Worm (Caenorhabditis elegans) whole organism, late embryonic: ENCODE measurements around the gene clec-186.

ENCODE experiments used
- C38D4.7 ChIP-seq: fragments of 200-800 bp; sonication (Bioruptor generic); optimal IDR thresholded peaks from 2 replicates; lab custom pipeline; 2018; ENCODE audit warnings: mild to moderate bottlenecking, missing genetic modification characterization, moderate library complexity, missing compliant biosample characterization
- ama-1 ChIP-seq: fragments of 150-350 bp; optimal IDR thresholded peaks from 2 replicates; lab custom pipeline; 2014
- che-1 ChIP-seq: sonication (generic microtip); optimal IDR thresholded peaks from 2 replicates; lab custom pipeline; 2016; ENCODE audit warnings: mild to moderate bottlenecking, missing genetic modification characterization, missing compliant biosample characterization
- hlh-8 ChIP-seq: sonication (generic microtip); optimal IDR thresholded peaks from 2 replicates; lab custom pipeline; 2016; ENCODE audit warnings: missing genotype, missing genetic modification characterization, missing compliant biosample characterization
- nfya-1 ChIP-seq: sonication (generic microtip); optimal IDR thresholded peaks from 2 replicates; lab custom pipeline; 2017; ENCODE audit warnings: missing genetic modification characterization, mild to moderate bottlenecking, missing compliant biosample characterization, antibody characterized with exemption, moderate library complexity
- nhr-11 ChIP-seq: fragments of 150-350 bp; optimal IDR thresholded peaks from 2 replicates; lab custom pipeline; 2014; ENCODE audit warnings: missing biosample characterization, missing genetic modification characterization
- pat-9 ChIP-seq: fragments of 200-800 bp; sonication (Bioruptor generic); optimal IDR thresholded peaks from 2 replicates; lab custom pipeline; 2018; ENCODE audit warnings: mild to moderate bottlenecking, missing genetic modification characterization, moderate library complexity, missing compliant biosample characterization
- pha-4 ChIP-seq: fragments of 150-350 bp; optimal IDR thresholded peaks from 2 replicates; lab custom pipeline; 2018; ENCODE audit warnings: missing biosample characterization, missing genetic modification reagents, missing genetic modification characterization
- sox-4 ChIP-seq: sonication (generic microtip); optimal IDR thresholded peaks from 2 replicates; lab custom pipeline; 2017; ENCODE audit warnings: mild to moderate bottlenecking, missing genetic modification characterization, inconsistent platforms, missing compliant biosample characterization
- tbx-2 ChIP-seq: sonication (generic microtip); optimal IDR thresholded peaks from 2 replicates; lab custom pipeline; 2016; ENCODE audit warnings: missing genetic modification characterization, missing compliant biosample characterization
- zip-5 ChIP-seq: sonication (generic microtip); optimal IDR thresholded peaks from 2 replicates; lab custom pipeline; 2016; ENCODE audit warnings: missing genetic modification characterization, missing compliant biosample characterization

- TF ChIP-seq tbx-2 (tag; lab: Kevin White, UChicago) (no peak), pat-9 (tag; lab: Kevin White, UChicago) (no peak), nfya-1 (tag; lab: Kevin White, UChicago) (no peak), zip-5 (tag; lab: Kevin White, UChicago) (no peak), pha-4 (no peak), ama-1 (lab: Kevin White, UChicago) (no peak), nhr-11 (no peak), C38D4.7 (GFP tag; lab: Kevin White, UChicago) (no peak), che-1 (tag; lab: Kevin White, UChicago) (no peak), sox-4 (no peak), hlh-8 (tag; lab: Kevin White, UChicago) (no peak)
Measured at ce11 chrIV:12859797-12860196, 6.1 kb upstream of the clec-186 start, which contains the start of gene gcy-18.
